Fruit fly (Drosophila melanogaster): ENCODE data around the gene Wdr24.

Wdr24 gene

DNA sequence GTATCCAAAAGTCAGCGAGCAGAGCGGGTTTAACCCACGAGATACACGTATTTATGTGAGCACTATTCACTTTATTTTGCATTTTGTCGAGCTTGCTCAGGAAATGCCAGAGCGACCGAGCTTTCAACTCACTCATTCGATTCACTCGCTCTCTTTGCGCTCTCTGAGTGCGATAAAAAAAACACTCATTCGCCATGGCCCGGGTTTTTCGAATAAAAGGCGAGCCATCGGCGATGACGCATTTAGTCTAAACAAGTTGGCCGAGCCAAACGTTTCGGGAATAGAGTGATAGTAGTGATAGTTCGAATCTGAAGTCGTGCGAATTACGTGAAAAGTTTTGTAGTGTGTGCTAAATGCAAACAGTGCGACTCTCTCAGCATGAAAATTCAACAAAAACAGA, 37.5 kb upstream of the Wdr24 start (continued):
- TF ChIP-seq Med (GFP tag) (peak; percentile 64), sqz (GFP tag; optimal IDR thresholded peaks at IDR 0.05) (peak; percentile 66), Awh (GFP tag; IDR thresholded peaks at IDR 0.05) (no peak), MESR4 (GFP tag; optimal IDR thresholded peaks at IDR 0.05) (no peak), klu (GFP tag; IDR thresholded peaks at IDR 0.05) (no peak), ci (GFP tag; IDR thresholded peaks at IDR 0.05) (peak; percentile 56; the same call in 2 of the 3 replicates), CG18619 (GFP tag; optimal IDR thresholded peaks at IDR 0.05) (no peak), Side (GFP tag; optimal IDR thresholded peaks at IDR 0.05) (peak; percentile 36), CG3726 (GFP tag; IDR thresholded peaks at IDR 0.05) (no peak), Fer3 (tag; optimal IDR thresholded peaks at IDR 0.05) (peak; percentile 38), CG8944 (GFP tag; optimal IDR thresholded peaks at IDR 0.05) (no peak), Myb (GFP tag; optimal IDR thresholded peaks at IDR 0.05) (no peak), ab (GFP tag; optimal IDR thresholded peaks at IDR 0.05) (no peak), CG4328 (GFP tag; optimal IDR thresholded peaks at IDR 0.05) (peak; percentile 10), chinmo (GFP tag; IDR thresholded peaks at IDR 0.05; ENCODE audit: partially characterized antibody) (peak; percentile 96; the same call in 3 of the 4 replicates), grau (tag; optimal IDR thresholded peaks at IDR 0.05) (no peak), Rx (GFP tag; IDR thresholded peaks at IDR 0.05) (no peak), CG1792 (GFP tag; optimal IDR thresholded peaks at IDR 0.05) (no peak), vfl (GFP tag; optimal IDR thresholded peaks at IDR 0.05) (no peak), seq (GFP tag; IDR thresholded peaks at IDR 0.05) (no peak), hb (GFP tag; IDR thresholded peaks at IDR 0.05; ENCODE audit: partially characterized antibody) (no peak), Hand (GFP tag; optimal IDR thresholded peaks at IDR 0.05) (peak; percentile 46), Hr39 (optimal IDR thresholded peaks at IDR 0.05) (no peak), Scr (GFP tag; IDR thresholded peaks at IDR 0.05; ENCODE audit: partially characterized antibody) (peak; percentile 44; the same call in 1 of the 2 replicates), CG42726 (GFP tag; IDR thresholded peaks at IDR 0.05; ENCODE audit: partially characterized antibody) (peak; percentile 81; the same call in 1 of the 2 replicates), Fer2 (tag; optimal IDR thresholded peaks at IDR 0.05) (no peak), Dbx (GFP tag; IDR thresholded peaks at IDR 0.05) (no peak), fd102C (GFP tag; optimal IDR thresholded peaks at IDR 0.05) (no peak), Trl (optimal IDR thresholded peaks at IDR 0.05) (peak; percentile 80 to 95), Trl (GFP tag; optimal IDR thresholded peaks at IDR 0.05) (peak; percentile 20), CG9817 (tag; optimal IDR thresholded peaks at IDR 0.05) (no peak), tx (GFP tag; optimal IDR thresholded peaks at IDR 0.05) (no peak), Poxn (GFP tag; IDR thresholded peaks at IDR 0.05) (no peak), mam (GFP tag; optimal IDR thresholded peaks at IDR 0.05) (no peak), Oli (tag; optimal IDR thresholded peaks at IDR 0.05) (no peak), sisA (GFP tag; IDR thresholded peaks at IDR 0.05) (no peak), grn (GFP tag; optimal IDR thresholded peaks at IDR 0.05) (no peak), sima (GFP tag; optimal IDR thresholded peaks at IDR 0.05) (no peak), CG10654 (GFP tag; optimal IDR thresholded peaks at IDR 0.05) (no peak), fd3F (GFP tag; optimal IDR thresholded peaks at IDR 0.05) (no peak), Doc2 (GFP tag; IDR thresholded peaks at IDR 0.05) (no peak), tin (GFP tag; optimal IDR thresholded peaks at IDR 0.05) (no peak), Xrp1 (GFP tag; IDR thresholded peaks at IDR 0.05) (no peak), CG4854 (GFP tag; optimal IDR thresholded peaks at IDR 0.05) (no peak), CoRest (tag; optimal IDR thresholded peaks at IDR 0.05) (no peak), Six4 (GFP tag; optimal IDR thresholded peaks at IDR 0.05) (no peak), CG31365 (tag; optimal IDR thresholded peaks at IDR 0.05) (peak; percentile 41), nmo (GFP tag; optimal IDR thresholded peaks at IDR 0.05) (no peak), gsb (GFP tag; IDR thresholded peaks at IDR 0.05) (no peak), CG16815 (GFP tag; optimal IDR thresholded peaks at IDR 0.05) (no peak), knrl (GFP tag; IDR thresholded peaks at IDR 0.05; ENCODE audit: partially characterized antibody) (0 out of 3 replicates have a peak, but pooled peaks have one; percentile 18), Lhr (GFP tag; optimal IDR thresholded peaks at IDR 0.05) (no peak)
